Worm (Caenorhabditis elegans) whole organism, early embryonic: ENCODE measurements around the gene F01D5.10.

Experiments used
- B0310.2 ChIP-seq: sonication (generic microtip); optimal IDR thresholded peaks from 2 replicates; lab custom pipeline; 2016; ENCODE audit warnings: mild to moderate bottlenecking, missing genetic modification characterization, missing compliant biosample characterization
- ama-1 ChIP-seq: fragments of 150-350 bp; optimal IDR thresholded peaks from 2 replicates; lab custom pipeline; 2014
- ets-7 ChIP-seq: sonication (generic microtip); optimal IDR thresholded peaks from 2 replicates; lab custom pipeline; 2016; ENCODE audit warnings: missing genotype, missing genetic modification characterization, missing compliant biosample characterization
- hmbx-1 ChIP-seq: sonication (generic microtip); optimal IDR thresholded peaks from 2 replicates; lab custom pipeline; 2016; ENCODE audit warnings: mild to moderate bottlenecking, missing genetic modification characterization, missing compliant biosample characterization
- hnd-1 ChIP-seq: sonication (generic microtip); optimal IDR thresholded peaks from 2 replicates; lab custom pipeline; 2016; ENCODE audit warnings: missing genetic modification characterization, missing compliant biosample characterization
- pes-1 ChIP-seq: fragments of 200-800 bp; sonication (Bioruptor generic); IDR thresholded peaks from 2 replicates; pipeline ENCODE4 v1.3.6; 2022; ENCODE audit warnings: missing genetic modification reagents, missing genetic modification characterization, missing compliant biosample characterization
- scrt-1 ChIP-seq: fragments of 200-800 bp; sonication (Bioruptor generic); IDR thresholded peaks from 2 replicates; pipeline ENCODE4 v1.3.6; 2022; ENCODE audit warnings: missing genetic modification characterization, missing compliant biosample characterization
- tra-4 ChIP-seq: sonication (generic microtip); optimal IDR thresholded peaks from 2 replicates; lab custom pipeline; 2017; ENCODE audit warnings: missing genetic modification characterization, missing compliant biosample characterization

ce11 chrII:14032705-14033104 is 11.6 kb upstream of the F01D5.10 start:
- TF ChIP-seq tra-4 (tag; lab: Kevin White, UChicago) (no peak), pes-1 (GFP tag; lab: Robert Waterston, UW) (no peak), hmbx-1 (tag; lab: Kevin White, UChicago) (no peak), ama-1 (lab: Kevin White, UChicago) (no peak), scrt-1 (GFP tag; lab: Robert Waterston, UW) (no peak), ets-7 (tag; lab: Kevin White, UChicago) (no peak), hnd-1 (no peak), B0310.2 (tag; lab: Kevin White, UChicago) (no peak)
